Worm (Caenorhabditis elegans) whole organism, midembryonic: ENCODE results near the gene ckc-1.

Source experiments
- T22C8.4 ChIP-seq: fragments of 200-800 bp; sonication (Bioruptor generic); IDR thresholded peaks from 2 replicates; pipeline ENCODE4 v1.3.6; 2022; ENCODE audit warnings: missing genetic modification characterization, missing compliant biosample characterization
- cog-1 ChIP-seq: sonication (generic microtip); optimal IDR thresholded peaks from 2 replicates; lab custom pipeline; 2016; ENCODE audit warnings: missing genetic modification characterization, missing compliant biosample characterization
- flt-1 ChIP-seq: fragments of 200-800 bp; sonication (Bioruptor generic); IDR thresholded peaks from 2 replicates; pipeline ENCODE4 v1.3.6; 2022; ENCODE audit warnings: missing genetic modification characterization, missing compliant biosample characterization
- klf-2 ChIP-seq: fragments of 200-800 bp; sonication (Bioruptor generic); conservative IDR thresholded peaks from 2 replicates; pipeline ENCODE4 v1.3.6; 2022; ENCODE audit warnings: missing genetic modification reagents, missing genetic modification characterization, missing compliant biosample characterization
- med-1 ChIP-seq: sonication (generic microtip); optimal IDR thresholded peaks from 2 replicates; lab custom pipeline; 2017; ENCODE audit warnings: missing genetic modification characterization, mild to moderate bottlenecking, missing compliant biosample characterization, antibody characterized with exemption, missing genetic modification reagents; ENCODE audit not compliant: insufficient read depth
- ref-1 ChIP-seq: fragments of 200-800 bp; sonication (Bioruptor generic); conservative IDR thresholded peaks from 2 replicates; pipeline ENCODE4 v1.3.6; 2022; ENCODE audit warnings: missing genetic modification reagents, missing genetic modification characterization, missing compliant biosample characterization
- tab-1 ChIP-seq: fragments of 200-800 bp; sonication (Bioruptor generic); IDR thresholded peaks from 2 replicates; pipeline ENCODE4 v1.3.6; 2022; ENCODE audit warnings: missing genetic modification characterization, missing compliant biosample characterization
- ztf-23 ChIP-seq: fragments of 200-800 bp; sonication (Bioruptor generic); IDR thresholded peaks from 2 replicates; pipeline ENCODE4 v1.3.6; 2022; ENCODE audit warnings: missing genetic modification reagents, missing genetic modification characterization, missing compliant biosample characterization
- ztf-29 ChIP-seq: fragments of 200-800 bp; sonication (Bioruptor generic); IDR thresholded peaks from 2 replicates; pipeline ENCODE4 v1.3.6; 2022; ENCODE audit warnings: missing genetic modification reagents, missing genetic modification characterization, missing compliant biosample characterization

The ckc-1 gene

DNA sequence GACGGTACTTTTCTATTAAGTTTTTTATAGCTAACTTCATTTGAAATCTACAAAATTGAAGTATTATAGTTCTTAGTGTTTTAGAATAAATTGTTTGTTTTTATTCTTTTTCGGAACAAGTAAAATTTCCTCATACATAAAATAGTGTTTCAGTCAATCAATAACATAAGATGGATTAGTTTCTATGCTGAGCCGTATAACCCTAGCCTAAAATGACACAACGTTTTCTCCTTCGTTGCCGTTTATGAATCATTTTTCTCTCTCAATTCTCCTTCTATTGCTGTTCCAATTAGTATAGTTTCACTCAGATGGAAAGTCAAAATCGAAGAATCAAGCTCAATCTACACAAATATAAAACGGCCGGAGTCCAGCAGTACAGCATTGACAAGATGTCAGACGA, 34.2 kb upstream of the ckc-1 start, which contains the start of gene rgs-7:
TSS of gene rgs-7 (plus strand) at position 301 of the 400 bp plus-strand sequence.
- no peak for TF ChIP-seq tab-1 (GFP tag; lab: Robert Waterston, UW)
- no peak for TF ChIP-seq T22C8.4 (GFP tag; lab: Robert Waterston, UW)
- TF ChIP-seq ref-1 = no peak
- no peak for TF ChIP-seq med-1
- no peak for TF ChIP-seq klf-2 (GFP tag; lab: Robert Waterston, UW)
- no peak for TF ChIP-seq cog-1 (tag; lab: Kevin White, UChicago)
- no peak for TF ChIP-seq ztf-23 (GFP tag; lab: Robert Waterston, UW)
- TF ChIP-seq ztf-29 (GFP tag; lab: Robert Waterston, UW) = no peak
- no peak for TF ChIP-seq flt-1

- TF ChIP-seq ref-1 (no peak), ztf-29 (GFP tag; lab: Robert Waterston, UW) (no peak), flt-1 (no peak), T22C8.4 (GFP tag; lab: Robert Waterston, UW) (no peak)
Measured at ce11 chrX:3547097-3547496, 29.3 kb upstream of the ckc-1 start.

DNA sequence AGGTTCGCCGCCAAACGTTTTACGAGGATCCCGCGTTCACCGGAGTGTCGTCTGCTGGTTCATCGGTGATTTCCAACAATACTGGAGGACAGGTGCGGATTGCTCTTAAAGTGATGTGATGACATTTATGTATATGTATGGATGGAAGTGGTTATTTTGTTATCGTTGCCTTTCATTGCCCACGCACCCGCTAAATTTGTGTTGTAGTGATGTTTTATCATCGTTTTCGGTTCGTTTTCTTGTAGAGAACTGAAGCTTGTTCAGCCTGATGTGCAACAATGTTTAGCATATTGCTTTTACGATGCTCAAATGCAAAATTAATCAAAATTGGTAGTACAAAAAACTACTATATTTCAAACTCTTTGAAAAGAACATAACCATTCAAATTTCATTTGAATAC, 28.6 kb upstream of the ckc-1 start:
- TF ChIP-seq tab-1 (GFP tag; lab: Robert Waterston, UW) (no peak), T22C8.4 (GFP tag; lab: Robert Waterston, UW) (no peak), med-1 (no peak), flt-1 (no peak)

DNA sequence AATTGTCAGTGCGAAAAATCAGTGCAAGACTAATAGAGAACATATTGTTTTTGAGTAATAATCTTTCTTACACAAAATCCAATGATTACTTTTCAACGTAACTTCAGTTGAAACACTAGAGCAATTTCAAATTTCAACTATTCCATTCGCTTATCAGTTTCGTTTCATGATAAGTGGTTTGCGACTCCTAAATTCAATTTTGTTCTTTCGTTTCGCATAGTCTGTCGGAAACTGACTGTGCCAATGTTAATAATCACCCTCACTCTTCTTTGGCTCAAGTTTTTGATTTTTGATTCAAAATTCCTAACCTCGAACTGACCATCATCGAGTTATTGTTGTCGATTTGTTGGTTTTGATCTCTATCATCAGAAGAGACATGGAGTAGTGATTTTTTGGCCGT, 27.7 kb upstream of the ckc-1 start:
- TF ChIP-seq ref-1 = no peak
- no peak for TF ChIP-seq klf-2 (GFP tag; lab: Robert Waterston, UW)
- no peak for TF ChIP-seq med-1
- TF ChIP-seq flt-1 = no peak
- TF ChIP-seq ztf-23 (GFP tag; lab: Robert Waterston, UW) = no peak
- TF ChIP-seq tab-1 (GFP tag; lab: Robert Waterston, UW) = no peak
- no peak for TF ChIP-seq T22C8.4 (GFP tag; lab: Robert Waterston, UW)
- TF ChIP-seq ztf-29 (GFP tag; lab: Robert Waterston, UW) = no peak
- no peak for TF ChIP-seq cog-1 (tag; lab: Kevin White, UChicago)

DNA sequence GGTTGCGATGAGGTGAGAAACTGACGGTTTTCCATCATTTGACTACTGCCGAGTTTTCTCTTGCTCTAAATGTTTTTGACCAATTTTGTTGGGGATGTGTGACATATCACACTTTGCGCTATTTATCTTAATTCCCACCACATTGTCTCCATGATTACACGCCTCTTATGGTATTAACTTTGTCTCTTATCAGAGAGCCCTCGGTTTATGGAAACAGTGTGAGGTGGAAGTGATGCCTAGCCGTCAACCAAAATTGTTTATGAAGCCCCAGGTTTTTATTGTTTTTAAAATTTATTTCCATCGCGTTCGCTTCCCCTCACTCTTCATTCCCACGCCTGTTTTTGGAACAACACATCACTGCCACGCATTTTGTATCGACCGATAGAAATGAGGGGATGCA, 25.2 kb upstream of the ckc-1 start:
- TF ChIP-seq flt-1 = no peak
- no peak for TF ChIP-seq klf-2 (GFP tag; lab: Robert Waterston, UW)
- no peak for TF ChIP-seq ztf-23 (GFP tag; lab: Robert Waterston, UW)
- no peak for TF ChIP-seq ztf-29 (GFP tag; lab: Robert Waterston, UW)
- TF ChIP-seq med-1 = no peak
- no peak for TF ChIP-seq tab-1 (GFP tag; lab: Robert Waterston, UW)
- TF ChIP-seq ref-1 = no peak
- TF ChIP-seq cog-1 (tag; lab: Kevin White, UChicago) = no peak
- no peak for TF ChIP-seq T22C8.4 (GFP tag; lab: Robert Waterston, UW)

DNA sequence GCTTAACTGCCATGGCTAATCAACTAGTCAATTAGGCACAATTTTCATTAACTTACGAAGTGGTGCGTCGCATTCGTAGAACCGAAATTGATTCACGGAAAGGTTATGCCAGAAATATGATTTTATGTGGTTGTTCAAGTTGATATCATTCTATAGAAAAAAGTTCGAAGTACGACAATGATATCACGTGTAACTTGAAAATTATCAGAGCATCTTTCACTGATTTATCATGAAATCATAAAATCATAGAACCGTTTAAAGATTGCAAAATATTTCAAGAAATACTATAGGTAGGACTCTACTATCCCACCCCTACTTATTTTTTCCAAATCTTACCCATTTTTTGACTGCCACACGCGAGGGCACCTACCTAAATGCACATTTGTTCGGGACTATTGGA, 23.5 kb upstream of the ckc-1 start:
- TF ChIP-seq tab-1 (GFP tag; lab: Robert Waterston, UW) (no peak), cog-1 (tag; lab: Kevin White, UChicago) (no peak), flt-1 (no peak), T22C8.4 (GFP tag; lab: Robert Waterston, UW) (no peak), klf-2 (GFP tag; lab: Robert Waterston, UW) (no peak), ztf-23 (GFP tag; lab: Robert Waterston, UW) (no peak), ref-1 (no peak), ztf-29 (GFP tag; lab: Robert Waterston, UW) (no peak), med-1 (no peak)

- TF ChIP-seq tab-1 (GFP tag; lab: Robert Waterston, UW) (no peak), ref-1 (no peak), med-1 (no peak), T22C8.4 (GFP tag; lab: Robert Waterston, UW) (no peak), cog-1 (tag; lab: Kevin White, UChicago) (no peak), ztf-29 (GFP tag; lab: Robert Waterston, UW) (no peak), ztf-23 (GFP tag; lab: Robert Waterston, UW) (no peak), flt-1 (no peak), klf-2 (GFP tag; lab: Robert Waterston, UW) (no peak)
Measured at ce11 chrX:3553687-3554086, 22.7 kb upstream of the ckc-1 start.

- TF ChIP-seq ref-1 = no peak
- TF ChIP-seq ztf-29 (GFP tag; lab: Robert Waterston, UW) = no peak
- no peak for TF ChIP-seq T22C8.4 (GFP tag; lab: Robert Waterston, UW)
- no peak for TF ChIP-seq klf-2 (GFP tag; lab: Robert Waterston, UW)
- no peak for TF ChIP-seq ztf-23 (GFP tag; lab: Robert Waterston, UW)
- TF ChIP-seq cog-1 (tag; lab: Kevin White, UChicago) = no peak
- no peak for TF ChIP-seq flt-1
- no peak for TF ChIP-seq med-1
- TF ChIP-seq tab-1 (GFP tag; lab: Robert Waterston, UW) = no peak
Measured at ce11 chrX:3554117-3554516, 22.3 kb upstream of the ckc-1 start.

ce11 chrX:3555930-3556329, 20.5 kb upstream of the ckc-1 start:
- TF ChIP-seq ref-1 (no peak), klf-2 (GFP tag; lab: Robert Waterston, UW) (no peak), ztf-29 (GFP tag; lab: Robert Waterston, UW) (no peak), cog-1 (tag; lab: Kevin White, UChicago) (no peak), med-1 (no peak), tab-1 (GFP tag; lab: Robert Waterston, UW) (no peak)

- no peak for TF ChIP-seq ztf-29 (GFP tag; lab: Robert Waterston, UW)
- no peak for TF ChIP-seq klf-2 (GFP tag; lab: Robert Waterston, UW)
- no peak for TF ChIP-seq tab-1 (GFP tag; lab: Robert Waterston, UW)
- no peak for TF ChIP-seq med-1
- TF ChIP-seq ztf-23 (GFP tag; lab: Robert Waterston, UW) = no peak
- no peak for TF ChIP-seq flt-1
- no peak for TF ChIP-seq ref-1
- TF ChIP-seq cog-1 (tag; lab: Kevin White, UChicago) = no peak
- TF ChIP-seq T22C8.4 (GFP tag; lab: Robert Waterston, UW) = no peak
Measured at ce11 chrX:3563903-3564302, 12.5 kb upstream of the ckc-1 start, which contains the start of gene vit-4. Gene vit-4, minus strand, starts transcription at chrX:3563965.
